Worm (Caenorhabditis elegans): Measurements from ENCODE around the gene F13A2.2.

DNA sequence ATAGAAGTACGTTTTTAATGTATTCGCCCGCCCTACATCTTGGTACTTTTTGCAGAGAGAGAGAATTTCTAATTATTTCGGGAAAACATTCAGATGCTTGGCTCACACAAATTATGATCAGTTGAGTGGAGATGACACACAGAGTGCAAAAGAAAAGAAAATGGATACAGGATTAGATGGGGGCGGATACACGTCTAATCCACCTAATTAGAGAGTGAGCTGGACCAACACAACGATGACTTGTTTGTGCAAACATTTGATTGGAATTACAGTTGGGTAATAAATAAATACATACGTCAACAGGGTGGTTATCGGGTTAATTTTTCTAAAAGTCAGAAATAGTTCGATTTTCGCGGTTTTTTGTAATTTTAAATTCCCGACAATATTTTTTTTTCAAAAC lies 25.3 kb downstream of the F13A2.2 start:
- TF ChIP-seq jun-1 (tag; optimal IDR thresholded peaks at IDR 0.05) (no peak), ztf-4 (tag; optimal IDR thresholded peaks at IDR 0.05) (no peak), elt-3 (tag; optimal IDR thresholded peaks at IDR 0.05) (no peak), dsc-1 (tag; optimal IDR thresholded peaks at IDR 0.05) (peak; percentile 74), F16B12.6 (tag; optimal IDR thresholded peaks at IDR 0.05) (no peak), grh-1 (GFP tag; IDR thresholded peaks at IDR 0.05) (no peak), lin-13 (GFP tag; optimal IDR thresholded peaks at IDR 0.05) (no peak)
